Fruit fly (Drosophila melanogaster) whole organism, wandering third instar larva: ENCODE measurements around the gene emc.

ENCODE experiments used
- Abd-B ChIP-seq: fragments of >200 bp; optimal IDR thresholded peaks from 2 replicates; lab custom pipeline; 2017; ENCODE audit warnings: missing biosample characterization, missing genetic modification characterization
- CG32264 ChIP-seq: fragments of 200-800 bp; sonication (Bioruptor generic); optimal IDR thresholded peaks from 2 replicates; lab custom pipeline; 2016; ENCODE audit warnings: missing biosample characterization, missing genetic modification characterization
- CG9705 ChIP-seq: fragments of 200-800 bp; sonication (Bioruptor generic); optimal IDR thresholded peaks from 2 replicates; lab custom pipeline; 2018; ENCODE audit warnings: missing biosample characterization, mild to moderate bottlenecking, missing genetic modification characterization
- CrebA ChIP-seq: fragments of 200-800 bp; sonication (Bioruptor generic); optimal IDR thresholded peaks from 2 replicates; lab custom pipeline; 2016; ENCODE audit warnings: missing biosample characterization, mild to moderate bottlenecking, missing genetic modification characterization, borderline replicate concordance
- Dfd ChIP-seq: fragments of >200 bp; optimal IDR thresholded peaks from 2 replicates; lab custom pipeline; 2017; ENCODE audit warnings: missing biosample characterization, missing genetic modification characterization
- Dif ChIP-seq: fragments of 200-275, 200-300 bp; sonication (Bioruptor generic); optimal IDR thresholded peaks from 2 replicates; lab custom pipeline; 2018; ENCODE audit warnings: missing biosample characterization, missing genetic modification characterization; ENCODE audit not compliant: partially characterized antibody
- GATAd ChIP-seq: sonication (Bioruptor generic); optimal IDR thresholded peaks from 2 replicates; lab custom pipeline; 2016; ENCODE audit warnings: missing biosample characterization, missing genetic modification characterization
- HLH106 ChIP-seq: fragments of 200-800 bp; optimal IDR thresholded peaks from 3 replicates; lab custom pipeline; 2019; ENCODE audit warnings: missing biosample characterization, mild to moderate bottlenecking, missing genetic modification characterization, moderate library complexity
- Hnf4 ChIP-seq: fragments of 200-800 bp; sonication (Bioruptor generic); optimal IDR thresholded peaks from 2 replicates; lab custom pipeline; 2016; ENCODE audit warnings: missing biosample characterization, mild to moderate bottlenecking, missing genetic modification characterization
- Hr78 ChIP-seq: fragments of >200 bp; optimal IDR thresholded peaks from 2 replicates; lab custom pipeline; 2017; ENCODE audit warnings: missing biosample characterization, missing genetic modification characterization
- Hr83 ChIP-seq: fragments of 200-300 bp; sonication (Bioruptor generic); optimal IDR thresholded peaks from 2 replicates; lab custom pipeline; 2016; ENCODE audit warnings: missing biosample characterization, mild to moderate bottlenecking, missing genetic modification characterization, moderate library complexity; ENCODE audit not compliant: poor library complexity, severe bottlenecking
- Jra ChIP-seq: sonication (Bioruptor generic); optimal IDR thresholded peaks from 2 replicates; lab custom pipeline; 2016; ENCODE audit warnings: missing biosample characterization, missing genetic modification characterization
- Mio ChIP-seq: sonication (Bioruptor generic); optimal IDR thresholded peaks from 2 replicates; lab custom pipeline; 2016; ENCODE audit warnings: missing biosample characterization, missing genetic modification characterization
- Myc ChIP-seq: fragments of >200 bp; optimal IDR thresholded peaks from 2 replicates; lab custom pipeline; 2017
- N ChIP-seq: fragments of >200 bp; optimal IDR thresholded peaks from 2 replicates; lab custom pipeline; 2018; ENCODE audit warnings: missing biosample characterization, missing external identifiers, missing genetic modification characterization
- OdsH ChIP-seq: fragments of 200-800 bp; sonication (Bioruptor generic); optimal IDR thresholded peaks from 2 replicates; lab custom pipeline; 2016; ENCODE audit warnings: missing biosample characterization, mild to moderate bottlenecking, missing genetic modification characterization
- Rel ChIP-seq, 2 experiments: fragments of 200-800 bp; sonication (Bioruptor generic) in 1 of 2; optimal IDR thresholded peaks; 2 replicates in 1 of 2; 3 replicates in 1 of 2; lab custom pipeline; 2016 to 2019; ENCODE audit warnings: mild to moderate bottlenecking in 2 of 2, missing biosample characterization in 2 of 2, missing genetic modification characterization in 2 of 2, moderate library complexity in 1 of 2
- Sp1 ChIP-seq: fragments of 200-800 bp; sonication (Bioruptor generic); optimal IDR thresholded peaks from 3 replicates; lab custom pipeline; 2019; ENCODE audit warnings: missing biosample characterization, mild to moderate bottlenecking, missing genetic modification characterization, moderate library complexity
- Vsx2 ChIP-seq: fragments of 200-300, 225-300 bp; sonication (Bioruptor generic); optimal IDR thresholded peaks from 2 replicates; lab custom pipeline; 2018; ENCODE audit warnings: missing biosample characterization, missing genetic modification characterization; ENCODE audit not compliant: partially characterized antibody
- br ChIP-seq: fragments of 200-800 bp; sonication (Bioruptor generic); optimal IDR thresholded peaks from 2 replicates; lab custom pipeline; 2016; ENCODE audit warnings: missing biosample characterization, missing genetic modification characterization
- brk ChIP-seq: fragments of 200-800 bp; sonication (Bioruptor generic); optimal IDR thresholded peaks from 2 replicates; lab custom pipeline; 2016; ENCODE audit warnings: missing biosample characterization, mild to moderate bottlenecking, missing genetic modification characterization
- dl ChIP-seq, 2 experiments: fragments of 175-275, 200-275 bp in 1 of 2; fragments of 200-275 bp in 1 of 2; sonication (Bioruptor generic); optimal IDR thresholded peaks; lab custom pipeline; 2018; ENCODE audit warnings: mild to moderate bottlenecking in 2 of 2, missing biosample characterization in 2 of 2, missing genetic modification characterization in 2 of 2, moderate library complexity in 2 of 2; ENCODE audit not compliant: partially characterized antibody in 2 of 2, insufficient read depth in 1 of 2
- dmrt93B ChIP-seq: fragments of 200-800 bp; sonication (Bioruptor generic); optimal IDR thresholded peaks from 2 replicates; lab custom pipeline; 2018; ENCODE audit warnings: missing biosample characterization, mild to moderate bottlenecking, missing genetic modification characterization
- dsf ChIP-seq: sonication (Bioruptor generic); optimal IDR thresholded peaks from 2 replicates; lab custom pipeline; 2016; ENCODE audit warnings: missing biosample characterization, missing genetic modification characterization, borderline replicate concordance
- ey ChIP-seq: fragments of 200-800 bp; sonication (Bioruptor generic); optimal IDR thresholded peaks from 2 replicates; lab custom pipeline; 2016; ENCODE audit warnings: missing biosample characterization, missing genetic modification characterization
- foxo ChIP-seq, 2 experiments: fragments of 200-800 bp; sonication (Bioruptor generic); optimal IDR thresholded peaks; 2 replicates in 1 of 2; 3 replicates in 1 of 2; lab custom pipeline; 2016 to 2017; ENCODE audit warnings: missing biosample characterization in 2 of 2, missing genetic modification characterization in 2 of 2
- fru ChIP-seq: fragments of 200-800 bp; sonication (Bioruptor generic); optimal IDR thresholded peaks from 3 replicates; lab custom pipeline; 2016; ENCODE audit warnings: missing biosample characterization, mild to moderate bottlenecking, missing genetic modification characterization
- h ChIP-seq: fragments of 200-800 bp; sonication (Bioruptor generic); optimal IDR thresholded peaks from 3 replicates; lab custom pipeline; 2016; ENCODE audit warnings: missing biosample characterization, mild to moderate bottlenecking, missing genetic modification characterization
- jim ChIP-seq: fragments of 175-275, 200-325 bp; sonication (Bioruptor generic); optimal IDR thresholded peaks from 2 replicates; lab custom pipeline; 2016; ENCODE audit warnings: missing biosample characterization, mild to moderate bottlenecking, missing genetic modification characterization
- lola ChIP-seq: fragments of >200 bp; optimal IDR thresholded peaks from 2 replicates; lab custom pipeline; 2017; ENCODE audit warnings: missing biosample characterization, missing genetic modification characterization
- pan ChIP-seq: fragments of >200 bp; optimal IDR thresholded peaks from 2 replicates; lab custom pipeline; 2017
- psq ChIP-seq: fragments of 200-800 bp; sonication (Bioruptor generic); optimal IDR thresholded peaks from 3 replicates; lab custom pipeline; 2017; ENCODE audit warnings: missing biosample characterization, mild to moderate bottlenecking, missing genetic modification characterization, moderate library complexity
- rgr ChIP-seq: fragments of 200-800 bp; sonication (Bioruptor generic); optimal IDR thresholded peaks from 3 replicates; lab custom pipeline; 2016; ENCODE audit warnings: missing biosample characterization, mild to moderate bottlenecking, missing genetic modification characterization
- sage ChIP-seq: fragments of 200-800 bp; sonication (Bioruptor generic); optimal IDR thresholded peaks from 2 replicates; lab custom pipeline; 2016; ENCODE audit warnings: missing biosample characterization, mild to moderate bottlenecking, missing genetic modification characterization
- sv ChIP-seq: fragments of 200-800 bp; sonication (Bioruptor generic); optimal IDR thresholded peaks from 3 replicates; lab custom pipeline; 2016; ENCODE audit warnings: missing biosample characterization, missing genetic modification characterization
- tai ChIP-seq: sonication (Bioruptor generic); optimal IDR thresholded peaks from 2 replicates; lab custom pipeline; 2016; ENCODE audit warnings: missing biosample characterization, missing genetic modification characterization
- usp ChIP-seq: fragments of >200 bp; optimal IDR thresholded peaks from 2 replicates; lab custom pipeline; 2017; ENCODE audit warnings: missing biosample characterization, missing genetic modification characterization
- woc ChIP-seq: sonication (Bioruptor generic); optimal IDR thresholded peaks from 2 replicates; lab custom pipeline; 2016; ENCODE audit warnings: missing biosample characterization, mild to moderate bottlenecking, missing genetic modification characterization

Gene emc

dm6 chr3L:736542-737166 is 12.5 kb upstream of the emc start:
- TF ChIP-seq Dfd (GFP tag; lab: Kevin White, UChicago), result no peak
- no peak for TF ChIP-seq Vsx2
- TF ChIP-seq tai (GFP tag; lab: Kevin White, UChicago), result no peak
- TF ChIP-seq Rel (GFP tag; optimal IDR thresholded peaks at IDR 0.05; lab: Kevin White, UChicago), result no peak
- no peak for TF ChIP-seq Rel (tag; optimal IDR thresholded peaks at IDR 0.05; lab: Kevin White, UChicago)
- no peak for TF ChIP-seq dmrt93B (GFP tag; lab: Kevin White, UChicago)
- no peak for TF ChIP-seq psq (GFP tag; lab: Kevin White, UChicago)
- TF ChIP-seq usp, result no peak
- TF ChIP-seq brk (GFP tag; lab: Kevin White, UChicago), result no peak
- no peak for TF ChIP-seq Hr83 (GFP tag; lab: Kevin White, UChicago)

dm6 chr3L:737445-738116 is 11.6 kb upstream of the emc start:
- peak; percentile 51 for TF ChIP-seq Dfd (GFP tag; lab: Kevin White, UChicago)
- TF ChIP-seq Mio, result no peak
- peak; percentile 1 for TF ChIP-seq brk (GFP tag; lab: Kevin White, UChicago)
- no peak for TF ChIP-seq GATAd (GFP tag; lab: Kevin White, UChicago)
- TF ChIP-seq usp, result no peak
- peak in 1 of 2 experiments; percentile 13 for TF ChIP-seq foxo (GFP tag; optimal IDR thresholded peaks at IDR 0.05; lab: Kevin White, UChicago)

- TF ChIP-seq sv (GFP tag; lab: Kevin White, UChicago) (peak; percentile 81), N (GFP tag; lab: Kevin White, UChicago) (no peak), h (GFP tag; lab: Kevin White, UChicago) (peak; percentile 94), dsf (GFP tag; lab: Kevin White, UChicago) (peak; percentile 76), Myc (no peak), dl (GFP tag; optimal IDR thresholded peaks at IDR 0.05; lab: Kevin White, UChicago; ENCODE audit: insufficient read depth in 1 of 2, partially characterized antibody in 2 of 2) (peak; percentile 89 to 90), pan (no peak), GATAd (GFP tag; lab: Kevin White, UChicago) (peak; percentile 86), woc (GFP tag; lab: Kevin White, UChicago) (no peak), OdsH (GFP tag; lab: Kevin White, UChicago) (peak; percentile 95), ey (peak; percentile 85), tai (GFP tag; lab: Kevin White, UChicago) (peak; percentile 72), Dif (GFP tag; lab: Kevin White, UChicago) (peak; percentile 90), Vsx2 (peak; percentile 65), Abd-B (GFP tag; lab: Kevin White, UChicago) (no peak), Hr78 (GFP tag; lab: Kevin White, UChicago) (no peak), Mio (no peak), foxo (GFP tag; optimal IDR thresholded peaks at IDR 0.05; lab: Kevin White, UChicago) (peak in 1 of 2 experiments; percentile 95), CrebA (peak; percentile 43), Dfd (GFP tag; lab: Kevin White, UChicago) (peak; percentile 64), Hr83 (GFP tag; lab: Kevin White, UChicago) (no peak), Hnf4 (GFP tag; lab: Kevin White, UChicago) (peak; percentile 85), lola (GFP tag; lab: Kevin White, UChicago) (no peak), sage (peak; percentile 88), br (GFP tag; lab: Kevin White, UChicago) (peak; percentile 86), psq (GFP tag; lab: Kevin White, UChicago) (peak; percentile 92), fru (GFP tag; lab: Kevin White, UChicago) (peak; percentile 91), Rel (GFP tag; optimal IDR thresholded peaks at IDR 0.05; lab: Kevin White, UChicago) (peak; percentile 82), Rel (tag; optimal IDR thresholded peaks at IDR 0.05; lab: Kevin White, UChicago) (peak; percentile 80), dmrt93B (GFP tag; lab: Kevin White, UChicago) (peak; percentile 86), Sp1 (GFP tag; lab: Kevin White, UChicago) (peak; percentile 96), CG9705 (GFP tag; lab: Kevin White, UChicago) (peak; percentile 86), HLH106 (peak; percentile 97), usp (no peak), brk (GFP tag; lab: Kevin White, UChicago) (peak; percentile 90), CG32264 (GFP tag; lab: Kevin White, UChicago) (peak; percentile 69), Jra (GFP tag; lab: Kevin White, UChicago) (peak; percentile 79), rgr (GFP tag; lab: Kevin White, UChicago) (peak; percentile 95), jim (GFP tag; lab: Kevin White, UChicago) (no peak)
Measured at dm6 chr3L:738523-739356, 10.5 kb upstream of the emc start.
